Fruit fly (Drosophila melanogaster): ENCODE results near the gene CG4375.

The CG4375 gene

dm6 chr2L:1075753-1076152 lies 49.1 kb upstream of the CG4375 start (continued):
- TF ChIP-seq CG9932 (GFP tag; IDR thresholded peaks at IDR 0.05): peak; percentile 60
- peak; percentile 76 for TF ChIP-seq caup (GFP tag; optimal IDR thresholded peaks at IDR 0.05; ENCODE audit: severe bottlenecking)
- peak; percentile 55 for TF ChIP-seq cwo (GFP tag; optimal IDR thresholded peaks at IDR 0.05)
- peak; percentile 78 for TF ChIP-seq Fer3 (tag; optimal IDR thresholded peaks at IDR 0.05)
- no peak for TF ChIP-seq Sox100B (GFP tag; optimal IDR thresholded peaks at IDR 0.05)
- TF ChIP-seq HLH4C (GFP tag; IDR thresholded peaks at IDR 0.05; ENCODE audit: partially characterized antibody): no peak
- peak; percentile 67 for TF ChIP-seq Nf-YB (GFP tag; optimal IDR thresholded peaks at IDR 0.05)
- TF ChIP-seq CG11247 (GFP tag; IDR thresholded peaks at IDR 0.05): peak; percentile 90
- TF ChIP-seq CG5245 (GFP tag; optimal IDR thresholded peaks at IDR 0.05): peak; percentile 95
- TF ChIP-seq oc (tag; optimal IDR thresholded peaks at IDR 0.05): peak; percentile 95
- peak in 1 of 2 experiments; percentile 61 for TF ChIP-seq crp (GFP tag; optimal IDR thresholded peaks at IDR 0.05)
- TF ChIP-seq HLH54F (GFP tag; optimal IDR thresholded peaks at IDR 0.05): peak; percentile 87
- TF ChIP-seq CG15514 (GFP tag; optimal IDR thresholded peaks at IDR 0.05): peak; percentile 13
- peak; percentile 61 for TF ChIP-seq CG8281 (tag; optimal IDR thresholded peaks at IDR 0.05)
- TF ChIP-seq HHEX (GFP tag; optimal IDR thresholded peaks at IDR 0.05): peak; percentile 83
- TF ChIP-seq cad (GFP tag; optimal IDR thresholded peaks at IDR 0.05): no peak
- no peak for TF ChIP-seq lbe (GFP tag; optimal IDR thresholded peaks at IDR 0.05)
- TF ChIP-seq Stat92E (GFP tag; optimal IDR thresholded peaks at IDR 0.05): peak in 1 of 3 experiments; percentile 93
- peak; percentile 87 for TF ChIP-seq CG31388 (GFP tag; optimal IDR thresholded peaks at IDR 0.05)
- no peak for TF ChIP-seq exex (tag; optimal IDR thresholded peaks at IDR 0.05)
- peak; percentile 97 for TF ChIP-seq sisA (GFP tag; IDR thresholded peaks at IDR 0.05)
- peak; percentile 89 for TF ChIP-seq CG12219 (GFP tag; optimal IDR thresholded peaks at IDR 0.05)
- TF ChIP-seq CG18011 (GFP tag; optimal IDR thresholded peaks at IDR 0.05): peak; percentile 51
- TF ChIP-seq Aef1 (GFP tag; IDR thresholded peaks at IDR 0.05): peak; percentile 89
- TF ChIP-seq sd (tag; optimal IDR thresholded peaks at IDR 0.05): peak; percentile 29
- peak; percentile 92 for TF ChIP-seq CG11504 (tag; optimal IDR thresholded peaks at IDR 0.05)
- TF ChIP-seq CG3726 (GFP tag; IDR thresholded peaks at IDR 0.05): peak; percentile 94
- TF ChIP-seq H15 (GFP tag; IDR thresholded peaks at IDR 0.05): peak; percentile 91
- peak; percentile 77 for TF ChIP-seq Lhr (GFP tag; optimal IDR thresholded peaks at IDR 0.05)
- peak; percentile 82 for TF ChIP-seq Asciz (GFP tag; optimal IDR thresholded peaks at IDR 0.05)
- peak; percentile 58 for TF ChIP-seq Dek (tag; optimal IDR thresholded peaks at IDR 0.05)
- TF ChIP-seq CG18764 (GFP tag; optimal IDR thresholded peaks at IDR 0.05): peak; percentile 89
- peak; percentile 95 for TF ChIP-seq Gug (GFP tag; IDR thresholded peaks at IDR 0.05)
- TF ChIP-seq CG13123 (GFP tag; optimal IDR thresholded peaks at IDR 0.05): peak; percentile 86
- TF ChIP-seq B-H1 (GFP tag; IDR thresholded peaks at IDR 0.05): peak; percentile 87
- peak; percentile 77 for TF ChIP-seq nerfin-1 (tag; optimal IDR thresholded peaks at IDR 0.05)
- TF ChIP-seq Camta (GFP tag; optimal IDR thresholded peaks at IDR 0.05): peak; percentile 93
- peak; percentile 76; the same call in 1 of the 3 replicates for TF ChIP-seq CG6175 (GFP tag; IDR thresholded peaks at IDR 0.05)
- TF ChIP-seq hth (optimal IDR thresholded peaks at IDR 0.05): no peak
- no peak for TF ChIP-seq pita (GFP tag; optimal IDR thresholded peaks at IDR 0.05)
- peak; percentile 86 for TF ChIP-seq ssp (GFP tag; IDR thresholded peaks at IDR 0.05)
- no peak for TF ChIP-seq CG6791 (GFP tag; IDR thresholded peaks at IDR 0.05; ENCODE audit: partially characterized antibody)
- TF ChIP-seq CG14667 (GFP tag; IDR thresholded peaks at IDR 0.05): peak; percentile 93
- TF ChIP-seq prd (optimal IDR thresholded peaks at IDR 0.05): no peak
- TF ChIP-seq prd (GFP tag; IDR thresholded peaks at IDR 0.05): peak; percentile 98
- TF ChIP-seq abd-A (tag; optimal IDR thresholded peaks at IDR 0.05): peak; percentile 14
- TF ChIP-seq CG3163 (GFP tag; optimal IDR thresholded peaks at IDR 0.05): peak; percentile 79
- peak; percentile 88 for TF ChIP-seq CG14050 (GFP tag; IDR thresholded peaks at IDR 0.05)
- TF ChIP-seq CG17612 (GFP tag; IDR thresholded peaks at IDR 0.05): peak; percentile 85
- no peak for TF ChIP-seq tll (GFP tag; optimal IDR thresholded peaks at IDR 0.05)

Measured in whole organism, embryonic.